Fruit fly (Drosophila melanogaster): ENCODE results near the gene CG11317.

Gene CG11317

dm6 chr3R:31062344-31062964 lies 34.7 kb downstream of the CG11317 start (continued):
- no peak for TF ChIP-seq HLH4C (GFP tag; IDR thresholded peaks at IDR 0.05; ENCODE audit: partially characterized antibody)
- no peak for TF ChIP-seq sug (tag; optimal IDR thresholded peaks at IDR 0.05)
- no peak for TF ChIP-seq dm (GFP tag; optimal IDR thresholded peaks at IDR 0.05)
- no peak for TF ChIP-seq CG9932 (GFP tag; IDR thresholded peaks at IDR 0.05)
- TF ChIP-seq CG3163 (GFP tag; optimal IDR thresholded peaks at IDR 0.05) = no peak
- TF ChIP-seq Aef1 (GFP tag; IDR thresholded peaks at IDR 0.05) = no peak
- TF ChIP-seq kah (GFP tag; optimal IDR thresholded peaks at IDR 0.05) = no peak
- peak; percentile 46 for TF ChIP-seq dmrt11E (tag; optimal IDR thresholded peaks at IDR 0.05)
- TF ChIP-seq CG18619 (GFP tag; optimal IDR thresholded peaks at IDR 0.05) = no peak
- no peak for TF ChIP-seq Hmx (GFP tag; optimal IDR thresholded peaks at IDR 0.05)
- no peak for TF ChIP-seq CG14050 (GFP tag; IDR thresholded peaks at IDR 0.05)
- TF ChIP-seq lmd (GFP tag; IDR thresholded peaks at IDR 0.05) = no peak
- peak in 1 of 3 experiments; percentile 16 for TF ChIP-seq lola (GFP tag; optimal IDR thresholded peaks at IDR 0.05)
- no peak for TF ChIP-seq Taf1 (GFP tag; IDR thresholded peaks at IDR 0.05)
- TF ChIP-seq ase (GFP tag; IDR thresholded peaks at IDR 0.05) = no peak
- TF ChIP-seq usp (GFP tag; optimal IDR thresholded peaks at IDR 0.05) = no peak
- peak; percentile 5 for TF ChIP-seq CG12659 (GFP tag; optimal IDR thresholded peaks at IDR 0.05)
- TF ChIP-seq Doc3 (GFP tag; IDR thresholded peaks at IDR 0.05; ENCODE audit: partially characterized antibody) = no peak
- no peak for TF ChIP-seq org-1 (GFP tag; optimal IDR thresholded peaks at IDR 0.05)
- TF ChIP-seq CG7963 (GFP tag; IDR thresholded peaks at IDR 0.05; ENCODE audit: partially characterized antibody) = no peak
- TF ChIP-seq tna (GFP tag; IDR thresholded peaks at IDR 0.05; ENCODE audit: partially characterized antibody) = no peak
- TF ChIP-seq Ets97D (GFP tag; optimal IDR thresholded peaks at IDR 0.05) = no peak
- no peak for TF ChIP-seq CG14441 (GFP tag; IDR thresholded peaks at IDR 0.05)
- no peak for TF ChIP-seq dimm (GFP tag; IDR thresholded peaks at IDR 0.05)
- TF ChIP-seq jigr1 (GFP tag; IDR thresholded peaks at IDR 0.05) = no peak
- TF ChIP-seq crc (GFP tag; optimal IDR thresholded peaks at IDR 0.05) = no peak
- no peak for TF ChIP-seq CG4328 (GFP tag; optimal IDR thresholded peaks at IDR 0.05)
- TF ChIP-seq z (GFP tag; IDR thresholded peaks at IDR 0.05) = no peak
- TF ChIP-seq CG4730 (GFP tag; IDR thresholded peaks at IDR 0.05) = no peak
- TF ChIP-seq tll (GFP tag; optimal IDR thresholded peaks at IDR 0.05) = no peak
- TF ChIP-seq sd (tag; optimal IDR thresholded peaks at IDR 0.05) = peak; percentile 50
- TF ChIP-seq Pdp1 (GFP tag; optimal IDR thresholded peaks at IDR 0.05) = no peak
- no peak for TF ChIP-seq CG30403 (GFP tag; optimal IDR thresholded peaks at IDR 0.05)
- no peak for TF ChIP-seq gro (GFP tag; optimal IDR thresholded peaks at IDR 0.05)
- TF ChIP-seq fru (optimal IDR thresholded peaks at IDR 0.05) = no peak
- TF ChIP-seq pfk (GFP tag; optimal IDR thresholded peaks at IDR 0.05) = no peak
- TF ChIP-seq Oaz (GFP tag; IDR thresholded peaks at IDR 0.05) = no peak
- TF ChIP-seq odd (GFP tag; optimal IDR thresholded peaks at IDR 0.05) = no peak
- TF ChIP-seq mirr (GFP tag; optimal IDR thresholded peaks at IDR 0.05) = no peak
- TF ChIP-seq Neu2 (GFP tag; optimal IDR thresholded peaks at IDR 0.05; ENCODE audit: borderline replicate concordance) = no peak
- no peak for TF ChIP-seq Side (GFP tag; optimal IDR thresholded peaks at IDR 0.05)
- no peak for TF ChIP-seq CG1529 (GFP tag; optimal IDR thresholded peaks at IDR 0.05)
- no peak for TF ChIP-seq Hr78 (GFP tag; optimal IDR thresholded peaks at IDR 0.05)
- no peak for TF ChIP-seq CG12769 (tag; optimal IDR thresholded peaks at IDR 0.05)
- no peak for TF ChIP-seq ATbp (GFP tag; optimal IDR thresholded peaks at IDR 0.05)
- TF ChIP-seq caup (GFP tag; optimal IDR thresholded peaks at IDR 0.05; ENCODE audit: severe bottlenecking) = no peak
- no peak for TF ChIP-seq CG2202 (tag; optimal IDR thresholded peaks at IDR 0.05)
- no peak for TF ChIP-seq kay (GFP tag; optimal IDR thresholded peaks at IDR 0.05)
- TF ChIP-seq pros (GFP tag; optimal IDR thresholded peaks at IDR 0.05) = no peak
- TF ChIP-seq Sry-β (GFP tag; optimal IDR thresholded peaks at IDR 0.05) = no peak
